Worm (Caenorhabditis elegans) whole organism, young adult: ENCODE data around the gene mlh-1.
A peak's percentile ranks its signal among the peaks of the same experiment; 100 is the strongest.

Source experiments
- B0261.1 ChIP-seq: sonication (generic microtip); optimal IDR thresholded peaks from 2 replicates; lab custom pipeline; 2016; ENCODE audit warnings: mild to moderate bottlenecking, missing genetic modification characterization, moderate library complexity, missing compliant biosample characterization
- B0336.3 ChIP-seq: fragments of 200-800 bp; sonication (Bioruptor generic); IDR thresholded peaks from 2 replicates; pipeline ENCODE4 v1.3.6; 2022; ENCODE audit warnings: missing genetic modification characterization, missing compliant biosample characterization
- F22D6.2 ChIP-seq: sonication (generic microtip); optimal IDR thresholded peaks from 2 replicates; lab custom pipeline; 2016; ENCODE audit warnings: mild to moderate bottlenecking, missing genetic modification characterization, missing compliant biosample characterization
- F23B12.7 ChIP-seq: sonication (generic microtip); optimal IDR thresholded peaks from 2 replicates; lab custom pipeline; 2017; ENCODE audit warnings: missing genetic modification characterization, mild to moderate bottlenecking, missing compliant biosample characterization, antibody characterized with exemption, moderate library complexity; ENCODE audit not compliant: insufficient read depth
- F33H1.4 ChIP-seq: fragments of 200-800 bp; sonication (Bioruptor generic); IDR thresholded peaks from 2 replicates; pipeline ENCODE4 v1.3.6; 2022; ENCODE audit warnings: missing genetic modification reagents, missing genetic modification characterization, missing compliant biosample characterization
- F39B2.1 ChIP-seq: fragments of 200-800 bp; sonication (Bioruptor generic); IDR thresholded peaks from 2 replicates; pipeline ENCODE4 v1.3.6; 2022; ENCODE audit warnings: missing genetic modification reagents, missing genetic modification characterization, missing compliant biosample characterization
- F52B5.7 ChIP-seq: sonication (generic microtip); optimal IDR thresholded peaks from 2 replicates; lab custom pipeline; 2016; ENCODE audit warnings: mild to moderate bottlenecking, missing genetic modification characterization, missing compliant biosample characterization
- F55B11.4 ChIP-seq: sonication (generic microtip); optimal IDR thresholded peaks from 2 replicates; lab custom pipeline; 2016; ENCODE audit warnings: missing compliant biosample characterization, missing genetic modification characterization, borderline replicate concordance; ENCODE audit not compliant: insufficient read depth
- F57A8.1 ChIP-seq: fragments of 200-800 bp; sonication (Bioruptor generic); optimal IDR thresholded peaks from 2 replicates; lab custom pipeline; 2018; ENCODE audit warnings: mild to moderate bottlenecking, missing genetic modification characterization, moderate library complexity, missing compliant biosample characterization
- T26A5.8 ChIP-seq: sonication (generic microtip); optimal IDR thresholded peaks from 2 replicates; lab custom pipeline; 2016; ENCODE audit warnings: missing genetic modification characterization, missing compliant biosample characterization
- Y79H2A.3 ChIP-seq: fragments of 200-800 bp; sonication (Bioruptor generic); conservative IDR thresholded peaks from 2 replicates; pipeline ENCODE4 v1.3.6; 2022; ENCODE audit warnings: missing genetic modification reagents, missing genetic modification characterization, missing compliant biosample characterization
- Y95B8A.8 ChIP-seq: fragments of 200-800 bp; sonication (Bioruptor generic); IDR thresholded peaks from 2 replicates; pipeline ENCODE4 v1.3.6; 2022; ENCODE audit warnings: missing genetic modification reagents, missing genetic modification characterization, missing compliant biosample characterization
- ama-1 ChIP-seq, 3 experiments: fragments of 150-350 bp in 1 of 3; sonication (generic microtip) in 2 of 3; optimal IDR thresholded peaks; 2 replicates each; lab custom pipeline; 2014 to 2018; ENCODE audit warnings: missing biosample characterization in 2 of 3, missing genetic modification characterization in 2 of 3, missing genetic modification reagents in 2 of 3
- attf-5 ChIP-seq: fragments of 200-800 bp; sonication (Bioruptor generic); optimal IDR thresholded peaks from 2 replicates; lab custom pipeline; 2018; ENCODE audit warnings: mild to moderate bottlenecking, missing genetic modification characterization, missing compliant biosample characterization
- dox-1 ChIP-seq: fragments of 200-800 bp; sonication (Bioruptor generic); IDR thresholded peaks from 2 replicates; pipeline ENCODE4 v1.3.6; 2022; ENCODE audit warnings: missing genetic modification reagents, missing genetic modification characterization, missing compliant biosample characterization
- ekl-4 ChIP-seq: fragments of 200-800 bp; sonication (Bioruptor generic); IDR thresholded peaks from 2 replicates; pipeline ENCODE4 v1.3.6; 2022; ENCODE audit warnings: missing genetic modification reagents, missing genetic modification characterization, missing compliant biosample characterization
- fkh-3 ChIP-seq: sonication (generic microtip); optimal IDR thresholded peaks from 2 replicates; lab custom pipeline; 2016; ENCODE audit warnings: mild to moderate bottlenecking, missing genetic modification characterization, missing compliant biosample characterization
- him-1 ChIP-seq: sonication (generic microtip); optimal IDR thresholded peaks from 2 replicates; lab custom pipeline; 2016; ENCODE audit warnings: missing genotype, missing genetic modification reagents, missing genetic modification characterization, missing compliant biosample characterization
- hlh-26 ChIP-seq: fragments of 200-800 bp; sonication (Bioruptor generic); conservative IDR thresholded peaks from 2 replicates; pipeline ENCODE4 v1.3.6; 2022; ENCODE audit warnings: missing genetic modification reagents, missing genetic modification characterization, missing compliant biosample characterization
- hmg-1.2 ChIP-seq: fragments of 200-800 bp; sonication (Bioruptor generic); IDR thresholded peaks from 2 replicates; pipeline ENCODE4 v1.3.6; 2022; ENCODE audit warnings: missing genetic modification reagents, missing genetic modification characterization, missing compliant biosample characterization
- hsf-1 ChIP-seq: fragments of 200-800 bp; sonication (Bioruptor generic); IDR thresholded peaks from 2 replicates; pipeline ENCODE4 v1.3.6; 2022; ENCODE audit warnings: missing genetic modification reagents, missing genetic modification characterization, missing compliant biosample characterization
- lag-1 ChIP-seq: fragments of 200-800 bp; sonication (Bioruptor generic); IDR thresholded peaks from 2 replicates; pipeline ENCODE4 v1.3.6; 2022; ENCODE audit warnings: missing genetic modification reagents, missing genetic modification characterization, missing compliant biosample characterization
- let-526 ChIP-seq: fragments of 200-800 bp; sonication (Bioruptor generic); IDR thresholded peaks from 2 replicates; pipeline ENCODE4 v1.3.6; 2022; ENCODE audit warnings: missing genetic modification reagents, missing genetic modification characterization, missing compliant biosample characterization
- let-607 ChIP-seq, 2 experiments: fragments of 200-800 bp in 1 of 2; sonication (Bioruptor generic) in 1 of 2; sonication (generic microtip) in 1 of 2; optimal IDR thresholded peaks; 2 replicates each; lab custom pipeline; 2016 to 2018; ENCODE audit warnings: mild to moderate bottlenecking in 2 of 2, missing compliant biosample characterization in 2 of 2, missing genetic modification characterization in 2 of 2, moderate library complexity in 2 of 2, missing genotype in 1 of 2
- lin-40 ChIP-seq: sonication (generic microtip); optimal IDR thresholded peaks from 2 replicates; lab custom pipeline; 2016; ENCODE audit warnings: missing genetic modification characterization, mild to moderate bottlenecking, missing compliant biosample characterization, missing genotype, missing genetic modification reagents
- lir-1 ChIP-seq: fragments of 200-800 bp; sonication (Bioruptor generic); conservative IDR thresholded peaks from 2 replicates; pipeline ENCODE4 v1.3.6; 2022; ENCODE audit warnings: missing genetic modification reagents, missing genetic modification characterization, missing compliant biosample characterization
- madf-8 ChIP-seq: fragments of 200-800 bp; sonication (Bioruptor generic); conservative IDR thresholded peaks from 2 replicates; pipeline ENCODE4 v1.3.6; 2022; ENCODE audit warnings: missing genetic modification reagents, missing genetic modification characterization, missing compliant biosample characterization
- nfya-1 ChIP-seq: sonication (generic microtip); optimal IDR thresholded peaks from 2 replicates; lab custom pipeline; 2017; ENCODE audit warnings: antibody characterized with exemption, missing compliant biosample characterization, missing genetic modification characterization, borderline replicate concordance; ENCODE audit not compliant: insufficient read depth
- nfya-2 ChIP-seq: fragments of 200-800 bp; sonication (Bioruptor generic); IDR thresholded peaks from 2 replicates; pipeline ENCODE4 v1.3.6; 2022; ENCODE audit warnings: missing genetic modification reagents, missing genetic modification characterization, missing compliant biosample characterization
- nhr-27 ChIP-seq: fragments of 200-800 bp; sonication (Bioruptor generic); optimal IDR thresholded peaks from 2 replicates; lab custom pipeline; 2018; ENCODE audit warnings: mild to moderate bottlenecking, missing genetic modification characterization, moderate library complexity, missing compliant biosample characterization
- nhr-90 ChIP-seq: sonication (generic microtip); optimal IDR thresholded peaks from 2 replicates; lab custom pipeline; 2016; ENCODE audit warnings: missing genotype, mild to moderate bottlenecking, missing genetic modification characterization, missing compliant biosample characterization
- snpc-1.1 ChIP-seq: sonication (generic microtip); optimal IDR thresholded peaks from 2 replicates; lab custom pipeline; 2017; ENCODE audit warnings: missing genetic modification characterization, mild to moderate bottlenecking, missing compliant biosample characterization, antibody characterized with exemption, moderate library complexity, missing genotype, missing genetic modification reagents; ENCODE audit not compliant: insufficient read depth
- snpc-3.4 ChIP-seq: sonication (generic microtip); optimal IDR thresholded peaks from 2 replicates; lab custom pipeline; 2017; ENCODE audit warnings: missing genetic modification characterization, mild to moderate bottlenecking, missing compliant biosample characterization, antibody characterized with exemption, moderate library complexity, missing genotype, missing genetic modification reagents
- snpc-4 ChIP-seq, 5 experiments: fragments of 150-350 bp in 1 of 5; sonication (generic microtip) in 4 of 5; optimal IDR thresholded peaks; 2 replicates each; lab custom pipeline; 2014 to 2018; ENCODE audit warnings: missing genetic modification characterization in 5 of 5, missing biosample characterization in 3 of 5, antibody characterized with exemption in 2 of 5, mild to moderate bottlenecking in 2 of 5, missing compliant biosample characterization in 2 of 5, missing genotype in 2 of 5, moderate library complexity in 2 of 5, missing genetic modification reagents in 1 of 5
- sptf-2 ChIP-seq: fragments of 200-800 bp; sonication (Bioruptor generic); optimal IDR thresholded peaks from 2 replicates; lab custom pipeline; 2018; ENCODE audit warnings: mild to moderate bottlenecking, missing genetic modification characterization, missing compliant biosample characterization
- unc-62 ChIP-seq: fragments of 150-350 bp; optimal IDR thresholded peaks from 2 replicates; lab custom pipeline; 2014; ENCODE audit warnings: missing biosample characterization, missing genetic modification reagents, missing genetic modification characterization
- ztf-18 ChIP-seq: sonication (generic microtip); optimal IDR thresholded peaks from 2 replicates; lab custom pipeline; 2016; ENCODE audit warnings: missing genotype, mild to moderate bottlenecking, missing genetic modification characterization, missing compliant biosample characterization
- ztf-22 ChIP-seq: fragments of 200-800 bp; sonication (Bioruptor generic); optimal IDR thresholded peaks from 2 replicates; lab custom pipeline; 2018; ENCODE audit warnings: mild to moderate bottlenecking, missing genetic modification characterization, moderate library complexity, missing compliant biosample characterization
- ztf-26 ChIP-seq: sonication (generic microtip); optimal IDR thresholded peaks from 2 replicates; lab custom pipeline; 2017; ENCODE audit warnings: missing genetic modification characterization, missing compliant biosample characterization

Gene mlh-1

ce11 chrIII:13560715-13561114, 46.3 kb upstream of the mlh-1 start (continued):
- TF ChIP-seq Y95B8A.8 (GFP tag; lab: Robert Waterston, UW) (no peak), attf-5 (GFP tag; lab: Kevin White, UChicago) (no peak), fkh-3 (tag; lab: Kevin White, UChicago) (no peak)
- TF ChIP-seq, all 124 proteins: peak for 0

ce11 chrIII:13556039-13556438, 41.7 kb upstream of the mlh-1 start:
- peak; percentile 67 for TF ChIP-seq ztf-26 (tag; lab: Kevin White, UChicago)
- no peak for TF ChIP-seq sptf-2
- TF ChIP-seq Y79H2A.3 (GFP tag; lab: Robert Waterston, UW) = no peak
- TF ChIP-seq him-1 (tag; lab: Kevin White, UChicago) = no peak
- TF ChIP-seq lin-40 = peak; percentile 20
- TF ChIP-seq F22D6.2 (tag; lab: Kevin White, UChicago) = no peak

DNA sequence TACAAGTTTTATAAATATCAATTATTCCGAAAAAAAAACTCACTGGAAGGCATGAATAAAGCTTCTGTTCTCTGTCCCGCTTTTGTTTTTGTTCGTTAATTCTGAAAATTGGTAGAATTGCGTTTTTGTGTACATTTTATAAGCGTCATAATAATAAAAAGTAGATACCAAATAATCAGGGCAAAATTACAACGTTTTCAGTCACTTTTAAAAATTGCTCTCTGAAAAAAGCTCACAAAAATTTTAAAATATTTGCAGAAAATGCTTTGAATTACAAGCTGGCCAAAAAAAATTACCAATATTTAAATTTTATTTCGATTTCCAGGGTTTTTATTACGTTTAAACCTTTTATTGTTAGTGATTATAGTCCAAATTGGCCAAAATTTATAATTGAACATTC, 40.9 kb upstream of the mlh-1 start, which contains the start of gene scav-2:
Gene scav-2, minus strand, starts transcription at position 101 of the 400 bp plus-strand sequence.
- TF ChIP-seq nhr-27 (tag; lab: Kevin White, UChicago) (no peak), ama-1 (optimal IDR thresholded peaks at IDR 0.05; lab: Kevin White, UChicago) (no peak), ama-1 (GFP tag; optimal IDR thresholded peaks at IDR 0.05; lab: Kevin White, UChicago) (no peak), nhr-90 (tag; lab: Kevin White, UChicago) (no peak), unc-62 (no peak), F39B2.1 (no peak), dox-1 (GFP tag; lab: Robert Waterston, UW) (no peak), hlh-26 (GFP tag; lab: Robert Waterston, UW) (no peak), F23B12.7 (no peak), F57A8.1 (GFP tag; lab: Kevin White, UChicago) (no peak), snpc-4 (GFP tag; optimal IDR thresholded peaks at IDR 0.05; lab: Kevin White, UChicago) (no peak), snpc-4 (tag; optimal IDR thresholded peaks at IDR 0.05; lab: Kevin White, UChicago) (no peak), ztf-22 (no peak), ztf-18 (tag; lab: Kevin White, UChicago) (no peak), hsf-1 (GFP tag; lab: Robert Waterston, UW) (no peak), T26A5.8 (tag; lab: Kevin White, UChicago) (no peak), nfya-1 (tag; lab: Kevin White, UChicago) (no peak), lir-1 (GFP tag; lab: Robert Waterston, UW) (no peak), B0336.3 (GFP tag; lab: Robert Waterston, UW) (no peak), let-607 (tag; optimal IDR thresholded peaks at IDR 0.05; lab: Kevin White, UChicago) (no peak)

ce11 chrIII:13549960-13550359, 35.6 kb upstream of the mlh-1 start:
- TF ChIP-seq F33H1.4 (no peak), nfya-2 (no peak), madf-8 (GFP tag; lab: Robert Waterston, UW) (no peak), lin-40 (peak; percentile 1), F52B5.7 (tag; lab: Kevin White, UChicago) (no peak), B0261.1 (tag; lab: Kevin White, UChicago) (no peak), F55B11.4 (tag; lab: Kevin White, UChicago) (no peak), snpc-1.1 (tag; lab: Kevin White, UChicago) (no peak), ekl-4 (GFP tag; lab: Robert Waterston, UW) (no peak), let-526 (GFP tag; lab: Robert Waterston, UW) (no peak), snpc-3.4 (tag; lab: Kevin White, UChicago) (no peak), lag-1 (GFP tag; lab: Robert Waterston, UW) (no peak), hlh-26 (GFP tag; lab: Robert Waterston, UW) (no peak), ztf-26 (tag; lab: Kevin White, UChicago) (peak; percentile 56), hmg-1.2 (GFP tag; lab: Robert Waterston, UW) (no peak)
- TF ChIP-seq, all 124 proteins: peak for 2
